Fruit fly (Drosophila melanogaster): Measurements from ENCODE around the gene Rtel1.

The Rtel1 gene

DNA sequence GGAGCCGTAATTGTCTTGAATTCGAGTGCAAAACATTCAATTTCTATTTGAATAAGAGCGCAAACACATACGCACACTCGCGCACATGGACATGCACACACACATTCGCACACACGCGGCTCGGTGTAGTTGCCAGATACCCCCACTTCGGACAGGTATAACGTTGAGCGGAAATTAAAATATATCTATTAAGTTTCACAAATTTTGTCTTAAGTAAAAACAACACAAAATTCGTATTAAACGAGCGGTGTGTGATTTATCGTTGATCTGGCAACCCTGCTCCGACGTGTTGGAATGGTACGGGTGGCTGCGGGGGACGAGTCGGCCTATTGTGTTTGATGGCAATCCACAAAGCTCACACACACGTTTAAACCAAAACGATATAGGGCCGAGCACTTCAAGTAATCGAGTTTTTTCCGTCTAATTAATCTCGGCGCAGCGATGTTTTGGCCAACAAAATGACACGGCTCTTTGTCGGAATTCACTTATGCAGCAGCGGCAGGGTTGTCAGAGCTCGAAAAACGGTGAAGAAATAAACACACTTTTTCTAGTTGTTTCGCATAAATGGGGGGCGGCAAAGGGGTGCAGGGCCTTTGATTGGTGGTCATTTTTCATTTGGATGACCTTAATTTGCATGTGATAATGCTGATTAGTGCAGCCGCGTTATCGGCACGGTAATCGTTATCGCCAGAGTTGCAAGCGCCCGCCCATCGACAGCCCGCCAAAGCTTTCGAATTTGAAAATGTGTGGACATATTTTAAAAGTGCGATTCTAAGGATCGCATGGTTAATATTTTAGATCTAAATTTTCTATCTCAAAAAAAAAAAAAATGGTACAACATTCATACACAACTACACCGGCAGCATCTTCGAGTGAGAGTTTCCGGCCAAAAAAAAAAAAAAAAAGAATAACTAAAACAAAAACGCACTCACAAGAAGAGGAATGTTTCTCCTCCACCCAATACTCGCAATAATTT, 1.4 kb upstream of the Rtel1 start (continued):
- TF ChIP-seq hb (GFP tag; IDR thresholded peaks at IDR 0.05; ENCODE audit: partially characterized antibody) = no peak
- peak; percentile 62 for TF ChIP-seq nmo (GFP tag; optimal IDR thresholded peaks at IDR 0.05)
- TF ChIP-seq ap (GFP tag; IDR thresholded peaks at IDR 0.05) = peak; percentile 49; the same call in 1 of the 2 replicates
- TF ChIP-seq HHEX (GFP tag; optimal IDR thresholded peaks at IDR 0.05) = peak; percentile 83
- peak; percentile 25; the same call in 1 of the 2 replicates for TF ChIP-seq Bgb (GFP tag; IDR thresholded peaks at IDR 0.05; ENCODE audit: partially characterized antibody)
- peak; percentile 82 for TF ChIP-seq lbe (GFP tag; optimal IDR thresholded peaks at IDR 0.05)
- TF ChIP-seq ERR (GFP tag; optimal IDR thresholded peaks at IDR 0.05) = no peak
- peak; percentile 25 for TF ChIP-seq CG8089 (GFP tag; optimal IDR thresholded peaks at IDR 0.05)
- TF ChIP-seq Mrtf (GFP tag; IDR thresholded peaks at IDR 0.05) = peak; percentile 75; the same call in 2 of the 3 replicates
- no peak for TF ChIP-seq cad (GFP tag; optimal IDR thresholded peaks at IDR 0.05)
- TF ChIP-seq CG17612 (GFP tag; IDR thresholded peaks at IDR 0.05) = peak; percentile 42; the same call in 1 of the 2 replicates
- peak; percentile 11 for TF ChIP-seq CG33213 (GFP tag; optimal IDR thresholded peaks at IDR 0.05)
- peak; percentile 84 for TF ChIP-seq Drgx (GFP tag; IDR thresholded peaks at IDR 0.05)
- peak; percentile 49 for TF ChIP-seq HmgZ (tag; optimal IDR thresholded peaks at IDR 0.05)
- TF ChIP-seq Fer3 (tag; optimal IDR thresholded peaks at IDR 0.05) = peak; percentile 73
- TF ChIP-seq CG9797 (GFP tag; optimal IDR thresholded peaks at IDR 0.05) = no peak
- TF ChIP-seq CG11247 (GFP tag; IDR thresholded peaks at IDR 0.05) = peak; percentile 72
- no peak for TF ChIP-seq amos (GFP tag; IDR thresholded peaks at IDR 0.05; ENCODE audit: partially characterized antibody)
- TF ChIP-seq nom (GFP tag; optimal IDR thresholded peaks at IDR 0.05) = peak; percentile 57
- peak; percentile 24 for TF ChIP-seq Spps (tag; optimal IDR thresholded peaks at IDR 0.05)
- TF ChIP-seq lola (GFP tag; optimal IDR thresholded peaks at IDR 0.05) = peak in 1 of 3 experiments; percentile 66
- TF ChIP-seq CG31365 (tag; optimal IDR thresholded peaks at IDR 0.05) = peak; percentile 21
- TF ChIP-seq insv (GFP tag; optimal IDR thresholded peaks at IDR 0.05) = no peak
- peak; percentile 51 to 55 for TF ChIP-seq dpn (GFP tag; optimal IDR thresholded peaks at IDR 0.05)
- TF ChIP-seq hth (optimal IDR thresholded peaks at IDR 0.05) = no peak
- TF ChIP-seq CG8359 (GFP tag; optimal IDR thresholded peaks at IDR 0.05; ENCODE audit: borderline replicate concordance) = no peak
- TF ChIP-seq CG3281 (GFP tag; optimal IDR thresholded peaks at IDR 0.05) = peak; percentile 83
- TF ChIP-seq CG7271 (tag; optimal IDR thresholded peaks at IDR 0.05) = no peak
- peak; percentile 68 for TF ChIP-seq mam (GFP tag; optimal IDR thresholded peaks at IDR 0.05)
- peak; percentile 76 for TF ChIP-seq CG12219 (GFP tag; optimal IDR thresholded peaks at IDR 0.05)
- peak; percentile 4 for TF ChIP-seq CG3838 (GFP tag; optimal IDR thresholded peaks at IDR 0.05)
- peak; percentile 73 for TF ChIP-seq HLH3B (GFP tag; IDR thresholded peaks at IDR 0.05)
- peak; percentile 74 for TF ChIP-seq Rx (GFP tag; IDR thresholded peaks at IDR 0.05)
- TF ChIP-seq dimm (GFP tag; IDR thresholded peaks at IDR 0.05) = peak; percentile 60; the same call in 1 of the 2 replicates
- peak; percentile 76 for TF ChIP-seq NfI (GFP tag; optimal IDR thresholded peaks at IDR 0.05)
- peak; percentile 76 for TF ChIP-seq bcd (GFP tag; optimal IDR thresholded peaks at IDR 0.05)
- TF ChIP-seq tio (GFP tag; optimal IDR thresholded peaks at IDR 0.05) = peak; percentile 57
- TF ChIP-seq CG6765 (GFP tag; optimal IDR thresholded peaks at IDR 0.05) = peak; percentile 54
- no peak for TF ChIP-seq HLHmδ (GFP tag; optimal IDR thresholded peaks at IDR 0.05)
- peak; percentile 85 for TF ChIP-seq CG14014 (GFP tag; IDR thresholded peaks at IDR 0.05)
- peak; percentile 79 for TF ChIP-seq ara (GFP tag; IDR thresholded peaks at IDR 0.05)
- 0 out of 2 replicates have a peak, but pooled peaks have one; percentile 58 for TF ChIP-seq cas (GFP tag; IDR thresholded peaks at IDR 0.05)
- TF ChIP-seq chm (GFP tag; IDR thresholded peaks at IDR 0.05) = peak; percentile 85
- peak; percentile 82 for TF ChIP-seq slbo (GFP tag; IDR thresholded peaks at IDR 0.05)
- TF ChIP-seq CG34422 (GFP tag; IDR thresholded peaks at IDR 0.05) = peak; percentile 83
- no peak for TF ChIP-seq CG11398 (GFP tag; optimal IDR thresholded peaks at IDR 0.05)
- TF ChIP-seq pan (optimal IDR thresholded peaks at IDR 0.05) = no peak
- TF ChIP-seq pan (GFP tag; optimal IDR thresholded peaks at IDR 0.05 in 1 of 2, IDR thresholded peaks at IDR 0.05 in 1 of 2) = peak in 1 of 2 experiments; percentile 86

Measured in whole organism, embryonic.